Worm (Caenorhabditis elegans) whole organism, L4 larva: ENCODE data around the gene tctn-1.

Source experiments
- F10B5.3 ChIP-seq: sonication (generic microtip); optimal IDR thresholded peaks from 2 replicates; lab custom pipeline; 2016; ENCODE audit warnings: mild to moderate bottlenecking, missing genetic modification characterization, missing compliant biosample characterization
- F26F4.8 ChIP-seq: fragments of 200-800 bp; sonication (Bioruptor generic); conservative IDR thresholded peaks from 2 replicates; pipeline ENCODE4 v1.3.6; 2022; ENCODE audit warnings: missing genetic modification characterization, missing compliant biosample characterization
- F37D6.2 ChIP-seq: sonication (generic microtip); optimal IDR thresholded peaks from 2 replicates; lab custom pipeline; 2016; ENCODE audit warnings: mild to moderate bottlenecking, missing genetic modification characterization, missing compliant biosample characterization
- R02D3.7 ChIP-seq: fragments of 150-350 bp; sonication (generic microtip); optimal IDR thresholded peaks from 3 replicates; lab custom pipeline; 2014; ENCODE audit warnings: missing biosample characterization, missing genetic modification characterization
- Y105C5A.15 ChIP-seq: fragments of 200-800 bp; sonication (Bioruptor generic); IDR thresholded peaks from 2 replicates; pipeline ENCODE4 v1.3.6; 2022; ENCODE audit warnings: missing genetic modification characterization, missing compliant biosample characterization
- ZK337.2 ChIP-seq: fragments of 200-800 bp; sonication (Bioruptor generic); IDR thresholded peaks from 2 replicates; pipeline ENCODE4 v1.3.6; 2022; ENCODE audit warnings: missing genetic modification reagents, missing genetic modification characterization, missing compliant biosample characterization
- ZK546.5 ChIP-seq, 2 experiments: sonication (generic microtip); optimal IDR thresholded peaks; 2 replicates each; lab custom pipeline; 2017; ENCODE audit warnings: missing biosample characterization in 2 of 2, missing genetic modification characterization in 2 of 2
- aly-2 ChIP-seq: sonication (generic microtip); optimal IDR thresholded peaks from 2 replicates; lab custom pipeline; 2018; ENCODE audit warnings: missing biosample characterization, missing genetic modification characterization
- arid-1 ChIP-seq: fragments of 200-800 bp; sonication (Bioruptor generic); conservative IDR thresholded peaks from 2 replicates; pipeline ENCODE4 v1.3.6; 2022; ENCODE audit warnings: missing genetic modification reagents, missing genetic modification characterization, missing compliant biosample characterization
- attf-4 ChIP-seq: sonication (generic microtip); optimal IDR thresholded peaks from 3 replicates; lab custom pipeline; 2017; ENCODE audit warnings: missing biosample characterization, missing genetic modification characterization
- ceh-28 ChIP-seq: fragments of 150-350 bp; optimal IDR thresholded peaks from 2 replicates; lab custom pipeline; 2014; ENCODE audit warnings: missing biosample characterization, missing genetic modification reagents, missing genetic modification characterization
- ceh-44 ChIP-seq: fragments of 200-800 bp; sonication (Bioruptor generic); IDR thresholded peaks from 2 replicates; pipeline ENCODE4 v1.3.6; 2022; ENCODE audit warnings: missing genetic modification reagents, missing genetic modification characterization, missing compliant biosample characterization
- ceh-82 ChIP-seq: sonication (generic microtip); optimal IDR thresholded peaks from 2 replicates; lab custom pipeline; 2017; ENCODE audit warnings: missing biosample characterization, missing genetic modification characterization
- ctbp-1 ChIP-seq: fragments of 200-800 bp; sonication (Bioruptor generic); IDR thresholded peaks from 2 replicates; pipeline ENCODE4 v1.3.6; 2022; ENCODE audit warnings: missing genetic modification reagents, missing genetic modification characterization, missing compliant biosample characterization
- daf-12 ChIP-seq: fragments of 150-350 bp; optimal IDR thresholded peaks from 2 replicates; lab custom pipeline; 2014; ENCODE audit warnings: missing biosample characterization, missing genetic modification reagents, missing genetic modification characterization
- dmd-6 ChIP-seq: fragments of 200-800 bp; sonication (Bioruptor generic); IDR thresholded peaks from 2 replicates; pipeline ENCODE4 v1.3.6; 2022; ENCODE audit warnings: missing genetic modification reagents, missing genetic modification characterization, missing compliant biosample characterization
- fkh-10 ChIP-seq: fragments of 150-350 bp; optimal IDR thresholded peaks from 2 replicates; lab custom pipeline; 2014; ENCODE audit warnings: missing biosample characterization, missing genetic modification reagents, missing genetic modification characterization
- fos-1 ChIP-seq: fragments of 150-350 bp; optimal IDR thresholded peaks from 2 replicates; lab custom pipeline; 2014; ENCODE audit warnings: missing biosample characterization, missing genetic modification characterization
- hlh-30 ChIP-seq: sonication (generic microtip); optimal IDR thresholded peaks from 2 replicates; lab custom pipeline; 2017; ENCODE audit warnings: antibody characterized with exemption, mild to moderate bottlenecking, missing genetic modification characterization, missing compliant biosample characterization; ENCODE audit not compliant: insufficient read depth
- lim-7 ChIP-seq: fragments of 200-800 bp; sonication (Bioruptor generic); IDR thresholded peaks from 2 replicates; pipeline ENCODE4 v1.3.6; 2022; ENCODE audit warnings: missing genetic modification characterization, missing compliant biosample characterization
- lin-15B ChIP-seq: fragments of 150-350 bp; sonication (generic microtip); optimal IDR thresholded peaks from 3 replicates; lab custom pipeline; 2014; ENCODE audit warnings: missing biosample characterization, missing genetic modification characterization
- lin-29 ChIP-seq: fragments of 200-800 bp; sonication (Bioruptor generic); IDR thresholded peaks from 2 replicates; pipeline ENCODE4 v1.3.6; 2022; ENCODE audit warnings: missing genetic modification reagents, missing genetic modification characterization, missing compliant biosample characterization
- lsy-2 ChIP-seq, 2 experiments: fragments of 150-350 bp in 1 of 2; sonication (generic microtip) in 1 of 2; optimal IDR thresholded peaks; 2 replicates each; lab custom pipeline; 2014 to 2017; ENCODE audit warnings: missing biosample characterization in 2 of 2, missing genetic modification characterization in 2 of 2
- madf-5 ChIP-seq, 2 experiments: fragments of 200-800 bp; sonication (Bioruptor generic); IDR thresholded peaks; 2 replicates each; pipeline ENCODE4 v1.3.6; 2022; ENCODE audit warnings: missing compliant biosample characterization in 2 of 2, missing genetic modification characterization in 2 of 2
- mdl-1 ChIP-seq, 2 experiments: fragments of 150-350 bp in 1 of 2; sonication (generic microtip) in 1 of 2; optimal IDR thresholded peaks; 2 replicates each; lab custom pipeline; 2014 to 2017; ENCODE audit warnings: missing biosample characterization in 2 of 2, missing genetic modification characterization in 2 of 2
- mes-2 ChIP-seq: sonication (generic microtip); optimal IDR thresholded peaks from 2 replicates; lab custom pipeline; 2016; ENCODE audit warnings: missing genotype, mild to moderate bottlenecking, missing genetic modification characterization, missing compliant biosample characterization; ENCODE audit not compliant: poor library complexity, severe bottlenecking
- mxl-2 ChIP-seq: fragments of 200-800 bp; sonication (Bioruptor generic); conservative IDR thresholded peaks from 2 replicates; pipeline ENCODE4 v1.3.6; 2022; ENCODE audit warnings: missing genetic modification reagents, missing genetic modification characterization, missing compliant biosample characterization
- mxl-3 ChIP-seq: fragments of 200-800 bp; sonication (Bioruptor generic); optimal IDR thresholded peaks from 2 replicates; lab custom pipeline; 2018; ENCODE audit warnings: mild to moderate bottlenecking, missing genetic modification characterization, missing compliant biosample characterization
- nhr-10 ChIP-seq: fragments of 150-350 bp; optimal IDR thresholded peaks from 2 replicates; lab custom pipeline; 2014; ENCODE audit warnings: missing biosample characterization, missing genetic modification characterization
- nhr-237 ChIP-seq: sonication (generic microtip); optimal IDR thresholded peaks from 2 replicates; lab custom pipeline; 2017; ENCODE audit warnings: missing biosample characterization, missing genetic modification characterization
- nhr-28 ChIP-seq: fragments of 150-350 bp; optimal IDR thresholded peaks from 2 replicates; lab custom pipeline; 2014; ENCODE audit warnings: missing biosample characterization, missing genetic modification characterization
- nhr-41 ChIP-seq: fragments of 200-800 bp; sonication (Bioruptor generic); IDR thresholded peaks from 2 replicates; pipeline ENCODE4 v1.3.6; 2022; ENCODE audit warnings: missing genetic modification reagents, missing genetic modification characterization, missing compliant biosample characterization
- nhr-48 ChIP-seq: sonication (generic microtip); optimal IDR thresholded peaks from 2 replicates; lab custom pipeline; 2016; ENCODE audit warnings: mild to moderate bottlenecking, missing genetic modification characterization, missing compliant biosample characterization
- nhr-77 ChIP-seq: fragments of 150-350 bp; optimal IDR thresholded peaks from 2 replicates; lab custom pipeline; 2014; ENCODE audit warnings: missing biosample characterization, missing genetic modification characterization
- pha-4 ChIP-seq, 2 experiments: fragments of 150-350 bp in 1 of 2; fragments of 200-800 bp in 1 of 2; sonication (Bioruptor generic) in 1 of 2; IDR thresholded peaks in 1 of 2; optimal IDR thresholded peaks in 1 of 2; 2 replicates each; pipeline versions ENCODE4 v1.3.6 to Lab custom; 2014 to 2022; ENCODE audit warnings: missing genetic modification characterization in 2 of 2, missing genetic modification reagents in 2 of 2, missing biosample characterization in 1 of 2, missing compliant biosample characterization in 1 of 2
- pqm-1 ChIP-seq: sonication (generic microtip); optimal IDR thresholded peaks from 2 replicates; lab custom pipeline; 2017; ENCODE audit warnings: missing biosample characterization, missing genetic modification characterization
- rbr-2 ChIP-seq: sonication (generic microtip); optimal IDR thresholded peaks from 2 replicates; lab custom pipeline; 2016; ENCODE audit warnings: missing genotype, missing genetic modification characterization, missing compliant biosample characterization
- saeg-2 ChIP-seq: fragments of 200-800 bp; sonication (Bioruptor generic); IDR thresholded peaks from 2 replicates; pipeline ENCODE4 v1.3.6; 2022; ENCODE audit warnings: missing genetic modification reagents, missing genetic modification characterization, missing compliant biosample characterization
- set-16 ChIP-seq: fragments of 200-800 bp; sonication (Bioruptor generic); IDR thresholded peaks from 2 replicates; pipeline ENCODE4 v1.3.6; 2022; ENCODE audit warnings: missing genetic modification reagents, missing genetic modification characterization, missing compliant biosample characterization
- snpc-1.2 ChIP-seq: fragments of 200-800 bp; sonication (Bioruptor generic); IDR thresholded peaks from 2 replicates; pipeline ENCODE4 v1.3.6; 2022; ENCODE audit warnings: missing genetic modification reagents, missing genetic modification characterization, missing compliant biosample characterization
- spr-1 ChIP-seq: sonication (generic microtip); optimal IDR thresholded peaks from 2 replicates; lab custom pipeline; 2016; ENCODE audit warnings: mild to moderate bottlenecking, missing genetic modification characterization, missing compliant biosample characterization
- spr-3 ChIP-seq: fragments of 200-800 bp; sonication (Bioruptor generic); optimal IDR thresholded peaks from 2 replicates; lab custom pipeline; 2018; ENCODE audit warnings: mild to moderate bottlenecking, missing genetic modification characterization, missing compliant biosample characterization
- tag-97 ChIP-seq: fragments of 200-800 bp; sonication (Bioruptor generic); IDR thresholded peaks from 2 replicates; pipeline ENCODE4 v1.3.6; 2022; ENCODE audit warnings: missing genetic modification characterization, missing compliant biosample characterization
- tra-1 ChIP-seq: fragments of 200-800 bp; sonication (Bioruptor generic); IDR thresholded peaks from 2 replicates; pipeline ENCODE4 v1.3.6; 2022; ENCODE audit warnings: missing genetic modification reagents, missing genetic modification characterization, missing compliant biosample characterization
- unc-130 ChIP-seq: sonication (generic microtip); optimal IDR thresholded peaks from 2 replicates; lab custom pipeline; 2016; ENCODE audit warnings: missing genetic modification reagents, missing genetic modification characterization, missing compliant biosample characterization
- unc-39 ChIP-seq: sonication (generic microtip); optimal IDR thresholded peaks from 2 replicates; lab custom pipeline; 2017; ENCODE audit warnings: missing biosample characterization, missing genetic modification characterization
- vab-7 ChIP-seq: fragments of 200-800 bp; sonication (Bioruptor generic); IDR thresholded peaks from 2 replicates; pipeline ENCODE4 v1.3.6; 2022; ENCODE audit warnings: missing genetic modification reagents, missing genetic modification characterization, missing compliant biosample characterization
- zip-11 ChIP-seq: fragments of 200-800 bp; sonication (Bioruptor generic); IDR thresholded peaks from 2 replicates; pipeline ENCODE4 v1.3.6; 2022; ENCODE audit warnings: missing genetic modification characterization, missing compliant biosample characterization
- zip-2 ChIP-seq: fragments of 150-350 bp; optimal IDR thresholded peaks from 2 replicates; lab custom pipeline; 2014; ENCODE audit warnings: missing biosample characterization, missing genetic modification characterization
- ztf-11 ChIP-seq: fragments of 150-350 bp; optimal IDR thresholded peaks from 2 replicates; lab custom pipeline; 2014; ENCODE audit warnings: missing biosample characterization, missing genetic modification characterization
- ztf-7 ChIP-seq: fragments of 150-350 bp; optimal IDR thresholded peaks from 2 replicates; lab custom pipeline; 2014; ENCODE audit warnings: missing biosample characterization, missing genetic modification characterization

Gene tctn-1

ce11 chrIV:4749728-4750278 is 2.2 kb upstream of the tctn-1 start, which contains the start of the genes rpl-20 and Y17G9B.5:
rpl-20 (minus strand) TSS chrIV:4749778.
Y17G9B.5 (plus strand) TSS chrIV:4750240.
- TF ChIP-seq lsy-2 (tag; optimal IDR thresholded peaks at IDR 0.05; lab: Kevin White, UChicago) = peak; percentile 100
- peak; percentile 86 for TF ChIP-seq nhr-237 (tag; lab: Kevin White, UChicago)
- peak; percentile 97 for TF ChIP-seq nhr-48 (tag; lab: Kevin White, UChicago)
- peak; percentile 97 for TF ChIP-seq snpc-1.2
- TF ChIP-seq mdl-1 (tag; optimal IDR thresholded peaks at IDR 0.05; lab: Kevin White, UChicago) = peak; percentile 22 to 92
- peak; percentile 93 for TF ChIP-seq ZK337.2
- peak; percentile 97 for TF ChIP-seq nhr-41 (GFP tag; lab: Robert Waterston, UW)
- no peak for TF ChIP-seq unc-39 (tag; lab: Kevin White, UChicago)
- no peak for TF ChIP-seq daf-12
- TF ChIP-seq ztf-11 (tag; lab: Kevin White, UChicago) = peak; percentile 38
- peak; percentile 95 for TF ChIP-seq zip-2
- TF ChIP-seq F26F4.8 (GFP tag; lab: Robert Waterston, UW) = no peak
- peak; percentile 99 for TF ChIP-seq ctbp-1 (GFP tag; lab: Robert Waterston, UW)
- TF ChIP-seq aly-2 (tag; lab: Kevin White, UChicago) = peak; percentile 2
- TF ChIP-seq zip-11 (GFP tag; lab: Robert Waterston, UW) = 0 out of 2 replicates have a peak, but pooled peaks have one; percentile 75
- TF ChIP-seq ZK546.5 (tag; optimal IDR thresholded peaks at IDR 0.05; lab: Kevin White, UChicago) = peak; percentile 35 to 91
- no peak for TF ChIP-seq Y105C5A.15 (GFP tag; lab: Robert Waterston, UW)
- peak; percentile 74 for TF ChIP-seq ceh-28 (tag; lab: Kevin White, UChicago)
- peak; percentile 98 for TF ChIP-seq F37D6.2 (tag; lab: Kevin White, UChicago)
- TF ChIP-seq ceh-82 (tag; lab: Kevin White, UChicago) = peak; percentile 40
- peak; percentile 98 for TF ChIP-seq nhr-28
- TF ChIP-seq madf-5 (GFP tag; IDR thresholded peaks at IDR 0.05; lab: Robert Waterston, UW) = peak; percentile 96 to 99
- TF ChIP-seq tag-97 (GFP tag; lab: Robert Waterston, UW) = peak; percentile 94; the same call in 1 of the 2 replicates
- peak; percentile 99 for TF ChIP-seq lin-29 (GFP tag; lab: Robert Waterston, UW)
- peak; percentile 81 for TF ChIP-seq lim-7
- TF ChIP-seq hlh-30 (tag; lab: Kevin White, UChicago) = peak; percentile 98
- peak; percentile 99 for TF ChIP-seq lin-15B
- TF ChIP-seq pha-4 (GFP tag; IDR thresholded peaks at IDR 0.05; lab: Robert Waterston, UW) = peak; percentile 99
- TF ChIP-seq pha-4 (tag; optimal IDR thresholded peaks at IDR 0.05; lab: Kevin White, UChicago) = peak; percentile 100
- peak; percentile 95 for TF ChIP-seq mxl-3 (GFP tag; lab: Kevin White, UChicago)
- peak; percentile 96 for TF ChIP-seq F10B5.3 (tag; lab: Kevin White, UChicago)
- TF ChIP-seq attf-4 (tag; lab: Kevin White, UChicago) = peak; percentile 80
- peak; percentile 99 for TF ChIP-seq spr-1 (tag; lab: Kevin White, UChicago)
- peak; percentile 98 for TF ChIP-seq nhr-10 (tag; lab: Kevin White, UChicago)
- peak; percentile 99 for TF ChIP-seq arid-1
- peak; percentile 98 for TF ChIP-seq unc-130 (GFP tag; lab: Kevin White, UChicago)
- peak; percentile 96 for TF ChIP-seq ztf-7 (tag; lab: Kevin White, UChicago)
- peak; percentile 99 for TF ChIP-seq saeg-2 (GFP tag; lab: Robert Waterston, UW)
- peak; percentile 100 for TF ChIP-seq rbr-2
- TF ChIP-seq tra-1 = peak; percentile 99
- peak; percentile 99 for TF ChIP-seq mes-2 (tag; lab: Kevin White, UChicago)
- peak; percentile 100 for TF ChIP-seq R02D3.7 (tag; lab: Kevin White, UChicago)
- TF ChIP-seq pqm-1 = peak; percentile 94
- peak; percentile 100 for TF ChIP-seq dmd-6 (GFP tag; lab: Robert Waterston, UW)
- peak; percentile 100 for TF ChIP-seq fkh-10 (GFP tag; lab: Kevin White, UChicago)
- TF ChIP-seq ceh-44 (GFP tag; lab: Robert Waterston, UW) = peak; percentile 87
- peak; percentile 94 for TF ChIP-seq fos-1 (tag; lab: Kevin White, UChicago)
- peak; percentile 36 for TF ChIP-seq set-16
- TF ChIP-seq vab-7 (GFP tag; lab: Robert Waterston, UW) = peak; percentile 99
- TF ChIP-seq nhr-77 (tag; lab: Kevin White, UChicago) = peak; percentile 100
- peak; percentile 94 for TF ChIP-seq mxl-2
- TF ChIP-seq spr-3 (GFP tag; lab: Kevin White, UChicago) = peak; percentile 100
